Worm (Caenorhabditis elegans) whole organism, midembryonic: ENCODE measurements around the gene cyp-35B3.

Experiments
- T22C8.4 ChIP-seq: fragments of 200-800 bp; sonication (Bioruptor generic); IDR thresholded peaks from 2 replicates; pipeline ENCODE4 v1.3.6; 2022; ENCODE audit warnings: missing genetic modification characterization, missing compliant biosample characterization
- cog-1 ChIP-seq: sonication (generic microtip); optimal IDR thresholded peaks from 2 replicates; lab custom pipeline; 2016; ENCODE audit warnings: missing genetic modification characterization, missing compliant biosample characterization
- flt-1 ChIP-seq: fragments of 200-800 bp; sonication (Bioruptor generic); IDR thresholded peaks from 2 replicates; pipeline ENCODE4 v1.3.6; 2022; ENCODE audit warnings: missing genetic modification characterization, missing compliant biosample characterization
- klf-2 ChIP-seq: fragments of 200-800 bp; sonication (Bioruptor generic); conservative IDR thresholded peaks from 2 replicates; pipeline ENCODE4 v1.3.6; 2022; ENCODE audit warnings: missing genetic modification reagents, missing genetic modification characterization, missing compliant biosample characterization
- med-1 ChIP-seq: sonication (generic microtip); optimal IDR thresholded peaks from 2 replicates; lab custom pipeline; 2017; ENCODE audit warnings: missing genetic modification characterization, mild to moderate bottlenecking, missing compliant biosample characterization, antibody characterized with exemption, missing genetic modification reagents; ENCODE audit not compliant: insufficient read depth
- ref-1 ChIP-seq: fragments of 200-800 bp; sonication (Bioruptor generic); conservative IDR thresholded peaks from 2 replicates; pipeline ENCODE4 v1.3.6; 2022; ENCODE audit warnings: missing genetic modification reagents, missing genetic modification characterization, missing compliant biosample characterization
- tab-1 ChIP-seq: fragments of 200-800 bp; sonication (Bioruptor generic); IDR thresholded peaks from 2 replicates; pipeline ENCODE4 v1.3.6; 2022; ENCODE audit warnings: missing genetic modification characterization, missing compliant biosample characterization
- ztf-23 ChIP-seq: fragments of 200-800 bp; sonication (Bioruptor generic); IDR thresholded peaks from 2 replicates; pipeline ENCODE4 v1.3.6; 2022; ENCODE audit warnings: missing genetic modification reagents, missing genetic modification characterization, missing compliant biosample characterization
- ztf-29 ChIP-seq: fragments of 200-800 bp; sonication (Bioruptor generic); IDR thresholded peaks from 2 replicates; pipeline ENCODE4 v1.3.6; 2022; ENCODE audit warnings: missing genetic modification reagents, missing genetic modification characterization, missing compliant biosample characterization

The cyp-35B3 gene

DNA sequence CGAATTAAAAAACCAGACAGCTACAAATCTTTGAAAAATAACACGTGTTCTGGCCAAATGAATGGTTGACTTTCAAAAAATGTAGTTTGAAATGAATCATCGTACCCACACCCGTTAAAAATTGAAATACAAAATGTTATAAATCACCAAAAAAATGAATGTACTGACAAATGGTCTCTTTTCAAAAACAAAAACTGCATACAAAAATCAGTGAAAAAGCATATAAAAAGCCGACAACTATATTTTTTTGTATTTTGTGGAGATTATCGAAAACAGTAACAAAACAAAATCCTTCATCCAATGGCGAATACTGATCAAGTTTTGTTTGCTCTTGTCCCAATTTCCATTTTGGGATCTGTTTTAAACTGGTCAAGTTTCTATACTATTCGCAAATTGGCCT, 25.9 kb upstream of the cyp-35B3 start, which contains the start of gene srx-66:
Gene srx-66, plus strand, starts transcription at position 301 of the 400 bp plus-strand sequence.
- TF ChIP-seq T22C8.4 (GFP tag; lab: Robert Waterston, UW) (no peak), ztf-29 (no peak), klf-2 (no peak), cog-1 (tag; lab: Kevin White, UChicago) (no peak), med-1 (GFP tag; lab: Kevin White, UChicago) (no peak), flt-1 (no peak), tab-1 (GFP tag; lab: Robert Waterston, UW) (no peak), ztf-23 (GFP tag; lab: Robert Waterston, UW) (no peak), ref-1 (GFP tag; lab: Robert Waterston, UW) (no peak)

DNA sequence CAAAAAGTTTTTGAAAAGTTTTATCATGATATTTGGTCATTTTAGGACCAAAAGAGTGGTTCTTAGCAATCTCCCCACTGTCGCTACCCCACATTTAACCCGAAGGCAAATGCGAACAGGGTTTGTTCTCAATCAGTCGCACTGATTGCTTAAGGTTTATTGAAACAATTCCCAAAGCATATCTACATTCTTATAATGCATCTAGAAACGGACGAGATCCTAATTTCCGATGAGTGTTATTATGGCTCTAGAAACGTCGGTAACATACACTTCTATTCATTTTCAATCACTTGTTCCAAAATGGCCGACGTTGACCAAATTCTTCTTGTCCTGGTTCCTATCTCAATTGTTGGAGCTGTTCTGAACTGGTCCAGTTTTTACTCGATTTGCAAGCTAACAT, 23.5 kb upstream of the cyp-35B3 start, which contains the start of gene srx-65:
Gene srx-65, plus strand, starts transcription at position 301 of the 400 bp plus-strand sequence.
- TF ChIP-seq T22C8.4 (GFP tag; lab: Robert Waterston, UW) (no peak), ref-1 (GFP tag; lab: Robert Waterston, UW) (no peak), klf-2 (no peak)

DNA sequence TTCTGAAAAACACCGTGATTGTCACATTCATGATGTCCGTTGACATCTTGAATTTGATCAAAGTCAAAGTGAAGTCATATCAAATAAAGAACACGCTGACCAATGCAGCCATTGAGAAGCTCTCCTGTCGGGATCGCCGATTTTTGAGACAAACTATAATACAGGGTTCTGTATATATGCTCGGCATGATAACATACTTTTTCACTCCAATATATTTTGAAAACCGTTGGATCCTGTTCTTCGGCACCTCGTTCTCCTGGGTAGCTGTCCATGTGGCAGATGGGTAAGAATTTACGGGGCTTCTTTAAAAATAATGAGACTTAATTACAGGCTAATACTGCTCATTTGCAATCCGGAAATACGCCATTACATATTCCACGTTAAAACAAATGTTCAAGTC, 22.6 kb upstream of the cyp-35B3 start:
- no peak for TF ChIP-seq ztf-29
- TF ChIP-seq klf-2, result no peak
- TF ChIP-seq ztf-23 (GFP tag; lab: Robert Waterston, UW), result no peak
- TF ChIP-seq tab-1 (GFP tag; lab: Robert Waterston, UW), result no peak
- no peak for TF ChIP-seq cog-1 (tag; lab: Kevin White, UChicago)
- no peak for TF ChIP-seq flt-1
- no peak for TF ChIP-seq T22C8.4 (GFP tag; lab: Robert Waterston, UW)
- TF ChIP-seq med-1 (GFP tag; lab: Kevin White, UChicago), result no peak
- no peak for TF ChIP-seq ref-1 (GFP tag; lab: Robert Waterston, UW)

DNA sequence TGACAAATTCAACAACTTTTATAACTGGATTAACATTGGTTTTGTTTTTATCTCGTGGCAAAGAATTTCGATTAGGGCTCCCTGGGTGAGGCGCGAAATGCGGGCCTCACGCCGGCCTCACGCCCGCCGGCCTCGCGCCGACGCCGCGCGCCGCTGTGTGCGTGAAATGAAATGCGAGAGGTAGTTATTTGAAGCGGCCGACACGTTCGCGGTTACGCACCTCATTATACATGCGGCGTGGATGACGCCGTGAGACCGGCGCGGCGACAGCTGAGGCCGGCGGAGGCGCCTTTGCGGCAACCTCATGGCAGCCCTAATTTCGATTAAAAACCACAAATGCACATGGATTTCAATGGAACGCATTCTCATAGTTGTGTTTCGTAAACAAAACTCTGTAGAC, 17.6 kb upstream of the cyp-35B3 start:
- TF ChIP-seq flt-1 (no peak), med-1 (GFP tag; lab: Kevin White, UChicago) (no peak), T22C8.4 (GFP tag; lab: Robert Waterston, UW) (no peak), klf-2 (0 out of 2 replicates have a peak, but pooled peaks have one; percentile 42)

DNA sequence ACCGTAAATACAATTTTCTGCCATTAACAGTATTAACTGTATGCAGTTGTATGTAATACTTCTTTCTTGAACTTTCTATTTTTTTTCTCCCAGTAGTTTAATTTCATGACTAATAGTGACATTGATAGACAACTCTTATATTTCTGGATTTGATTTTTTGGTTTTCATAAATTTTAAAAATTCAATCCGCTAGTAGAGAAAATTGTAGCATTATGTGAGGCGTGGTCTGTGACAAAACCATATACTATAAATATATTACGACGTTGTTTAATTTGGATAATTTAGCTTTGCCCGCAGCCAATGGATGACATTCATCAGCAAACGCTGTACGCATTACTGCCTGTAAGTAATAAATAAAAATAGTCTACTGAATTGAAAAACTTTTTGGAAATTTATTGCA, 16.1 kb upstream of the cyp-35B3 start, which contains the start of gene srx-64:
Gene srx-64, plus strand, starts transcription at position 301 of the 400 bp plus-strand sequence.
- TF ChIP-seq klf-2 (no peak), ref-1 (GFP tag; lab: Robert Waterston, UW) (no peak)

DNA sequence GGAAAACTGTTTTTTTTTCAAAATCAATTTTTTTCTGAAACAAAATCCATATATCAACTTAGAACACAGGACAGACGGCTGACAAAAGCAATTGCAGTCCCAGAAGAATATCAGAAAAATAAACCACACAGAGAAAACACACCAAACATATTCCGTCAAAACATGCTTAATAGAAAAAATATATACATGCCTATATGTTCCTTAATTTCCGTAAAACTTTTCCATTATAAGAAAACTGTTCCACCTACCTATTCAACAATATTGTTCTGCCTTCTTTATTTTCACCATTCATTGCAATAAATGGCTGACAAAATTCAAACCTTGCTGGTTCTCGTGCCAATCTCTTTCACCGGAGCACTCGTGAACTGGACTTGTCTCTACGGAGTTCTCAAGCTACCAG, 13.8 kb upstream of the cyp-35B3 start, which contains the start of gene srx-63:
Gene srx-63, plus strand, starts transcription at position 301 of the 400 bp plus-strand sequence.
- TF ChIP-seq ref-1 (GFP tag; lab: Robert Waterston, UW), result no peak
- no peak for TF ChIP-seq flt-1
- no peak for TF ChIP-seq cog-1 (tag; lab: Kevin White, UChicago)
- TF ChIP-seq ztf-29, result no peak
- no peak for TF ChIP-seq tab-1 (GFP tag; lab: Robert Waterston, UW)
- TF ChIP-seq med-1 (GFP tag; lab: Kevin White, UChicago), result no peak
- no peak for TF ChIP-seq ztf-23 (GFP tag; lab: Robert Waterston, UW)
- TF ChIP-seq klf-2, result no peak
- no peak for TF ChIP-seq T22C8.4 (GFP tag; lab: Robert Waterston, UW)

DNA sequence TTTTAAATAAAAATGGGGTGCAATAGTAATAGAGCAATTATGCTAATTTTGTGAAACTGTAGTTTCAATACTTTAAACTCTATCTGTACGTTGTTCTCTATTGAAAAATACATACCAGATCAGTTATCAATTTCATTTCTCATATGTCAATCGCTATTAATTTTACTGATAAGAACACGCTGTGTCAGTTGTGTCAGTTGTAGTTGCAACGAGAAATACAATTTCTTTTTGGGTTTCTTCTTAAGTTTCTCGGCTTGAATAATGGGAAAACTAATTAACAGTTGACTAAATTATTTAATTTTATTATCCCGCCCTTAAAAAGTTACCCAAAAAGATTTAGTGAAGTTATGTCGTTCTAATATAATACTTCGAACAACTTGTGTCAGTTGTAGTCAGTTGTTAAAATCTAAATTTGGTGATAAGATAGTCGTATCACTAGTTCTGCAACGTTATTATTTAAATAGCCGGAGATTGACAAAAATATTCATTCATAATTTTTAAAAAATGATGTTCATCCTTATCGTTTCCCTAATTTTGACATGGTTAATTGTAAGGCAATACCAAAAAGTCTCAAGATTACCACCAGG, 9.2 kb upstream of the cyp-35B3 start, which contains the start of gene cyp-35A5:
Gene cyp-35A5, plus strand, starts transcription at position 435 of the 587 bp plus-strand sequence.
- TF ChIP-seq klf-2 (no peak), ztf-23 (GFP tag; lab: Robert Waterston, UW) (no peak), med-1 (GFP tag; lab: Kevin White, UChicago) (no peak), ztf-29 (no peak), cog-1 (tag; lab: Kevin White, UChicago) (no peak), ref-1 (GFP tag; lab: Robert Waterston, UW) (no peak), T22C8.4 (GFP tag; lab: Robert Waterston, UW) (no peak), flt-1 (no peak), tab-1 (GFP tag; lab: Robert Waterston, UW) (no peak)

DNA sequence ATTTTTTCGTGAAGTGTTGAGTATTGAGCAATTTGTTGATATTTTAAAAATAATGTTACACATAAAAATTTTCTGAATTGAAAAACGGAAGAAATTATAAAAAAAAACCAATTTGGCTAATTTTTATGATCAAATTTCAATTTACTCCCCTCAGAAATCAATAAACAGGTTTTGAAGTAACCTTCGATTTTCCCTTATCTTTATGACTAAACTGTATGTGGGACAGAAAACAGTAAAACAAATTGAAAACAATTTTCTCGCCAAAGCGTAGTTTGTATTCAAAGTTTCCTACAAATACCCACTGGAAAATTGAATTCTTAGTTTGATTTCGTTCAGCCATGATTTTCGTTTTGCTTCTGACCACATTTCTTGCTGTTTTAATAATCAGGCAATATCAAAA, 6.4 kb upstream of the cyp-35B3 start, which contains the start of gene cyp-35B1:
Gene cyp-35B1, plus strand, starts transcription at position 244 of the 400 bp plus-strand sequence.
- no peak for TF ChIP-seq med-1 (GFP tag; lab: Kevin White, UChicago)
- TF ChIP-seq klf-2, result no peak
- TF ChIP-seq flt-1, result no peak
- no peak for TF ChIP-seq cog-1 (tag; lab: Kevin White, UChicago)
- no peak for TF ChIP-seq ref-1 (GFP tag; lab: Robert Waterston, UW)
- TF ChIP-seq ztf-23 (GFP tag; lab: Robert Waterston, UW), result no peak
- TF ChIP-seq ztf-29, result no peak
- no peak for TF ChIP-seq tab-1 (GFP tag; lab: Robert Waterston, UW)

DNA sequence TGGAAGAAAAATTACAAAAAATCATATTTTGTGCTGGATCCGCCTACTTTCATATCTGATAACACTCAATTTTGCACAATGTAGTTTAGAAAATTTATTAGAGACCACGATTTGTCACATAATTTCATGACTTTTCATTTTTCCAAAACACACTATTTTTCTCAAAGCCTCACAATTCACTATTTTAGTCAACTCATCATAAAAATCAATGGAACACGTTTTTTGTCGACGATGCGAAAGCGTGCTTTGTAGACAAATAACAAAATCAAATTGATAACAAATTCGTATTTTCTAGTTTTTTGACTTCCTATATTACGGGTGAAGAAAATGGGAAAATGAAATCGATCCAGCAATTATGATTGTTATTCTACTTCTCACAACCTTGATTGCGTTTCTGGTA, 3.3 kb upstream of the cyp-35B3 start, which contains the start of gene cyp-35B2:
Gene cyp-35B2, plus strand, starts transcription at position 301 of the 400 bp plus-strand sequence.
- no peak for TF ChIP-seq ztf-23 (GFP tag; lab: Robert Waterston, UW)
- TF ChIP-seq tab-1 (GFP tag; lab: Robert Waterston, UW), result no peak

DNA sequence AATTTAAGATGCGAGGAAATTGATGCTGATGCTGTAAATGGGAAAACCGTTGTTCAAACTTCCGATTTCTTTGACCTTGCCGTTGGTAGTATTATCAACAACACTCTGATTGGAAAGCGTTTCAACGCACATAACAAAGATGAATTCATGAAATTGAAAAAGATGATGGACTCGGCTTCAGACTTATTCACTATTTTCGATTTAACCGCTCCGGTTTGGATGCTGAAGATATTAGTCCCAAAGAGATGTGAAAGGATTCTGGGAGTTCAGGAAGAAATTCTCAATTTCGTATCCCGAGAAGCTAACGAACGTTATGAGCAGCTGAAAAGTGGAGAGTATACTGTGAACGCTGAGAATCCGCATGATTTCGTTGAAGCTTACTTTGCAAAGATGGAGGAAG, 1.8 kb upstream of the cyp-35B3 start:
- TF ChIP-seq cog-1 (tag; lab: Kevin White, UChicago), result no peak
- no peak for TF ChIP-seq med-1 (GFP tag; lab: Kevin White, UChicago)
- TF ChIP-seq flt-1, result no peak
- TF ChIP-seq T22C8.4 (GFP tag; lab: Robert Waterston, UW), result no peak
- no peak for TF ChIP-seq tab-1 (GFP tag; lab: Robert Waterston, UW)
- no peak for TF ChIP-seq ref-1 (GFP tag; lab: Robert Waterston, UW)
- TF ChIP-seq ztf-29, result no peak
- no peak for TF ChIP-seq ztf-23 (GFP tag; lab: Robert Waterston, UW)
- no peak for TF ChIP-seq klf-2
